Worm (Caenorhabditis elegans) whole organism, mixed stage, embryonic: ENCODE results near the gene ech-6.

Source experiments
- M03D4.4 ChIP-seq: sonication (generic microtip); optimal IDR thresholded peaks from 2 replicates; lab custom pipeline; 2017; ENCODE audit warnings: mild to moderate bottlenecking, missing genetic modification characterization, missing compliant biosample characterization
- bed-3 ChIP-seq: fragments of 200-800 bp; sonication (Bioruptor generic); optimal IDR thresholded peaks from 3 replicates; lab custom pipeline; 2018; ENCODE audit warnings: mild to moderate bottlenecking, missing genetic modification characterization, moderate library complexity, missing compliant biosample characterization
- blmp-1 ChIP-seq: fragments of 150-350 bp; optimal IDR thresholded peaks from 2 replicates; lab custom pipeline; 2014; ENCODE audit warnings: missing biosample characterization, missing genetic modification characterization
- ceh-39 ChIP-seq: fragments of 150-350 bp; optimal IDR thresholded peaks from 2 replicates; lab custom pipeline; 2014; ENCODE audit warnings: missing biosample characterization, missing genetic modification characterization
- ceh-43 ChIP-seq: fragments of 200-800 bp; sonication (Bioruptor generic); optimal IDR thresholded peaks from 2 replicates; lab custom pipeline; 2018; ENCODE audit warnings: mild to moderate bottlenecking, missing genetic modification characterization, moderate library complexity, missing compliant biosample characterization
- ceh-83 ChIP-seq: fragments of 200-800 bp; sonication (Bioruptor generic); optimal IDR thresholded peaks from 2 replicates; lab custom pipeline; 2018; ENCODE audit warnings: mild to moderate bottlenecking, missing genetic modification characterization, missing compliant biosample characterization
- ces-1 ChIP-seq: fragments of 150-350 bp; optimal IDR thresholded peaks from 2 replicates; lab custom pipeline; 2014; ENCODE audit warnings: missing biosample characterization, missing genetic modification reagents, missing genetic modification characterization
- cnd-1 ChIP-seq: fragments of 200-800 bp; sonication (Bioruptor generic); optimal IDR thresholded peaks from 2 replicates; lab custom pipeline; 2018; ENCODE audit warnings: mild to moderate bottlenecking, missing genetic modification characterization, missing compliant biosample characterization
- drap-1 ChIP-seq: fragments of 200-800 bp; sonication (Bioruptor generic); optimal IDR thresholded peaks from 3 replicates; lab custom pipeline; 2018; ENCODE audit warnings: mild to moderate bottlenecking, missing genetic modification characterization, missing compliant biosample characterization
- elt-1 ChIP-seq: sonication (generic microtip); optimal IDR thresholded peaks from 2 replicates; lab custom pipeline; 2017; ENCODE audit warnings: missing genetic modification characterization, mild to moderate bottlenecking, missing compliant biosample characterization, antibody characterized with exemption, moderate library complexity, borderline replicate concordance; ENCODE audit not compliant: insufficient read depth
- elt-3 ChIP-seq: fragments of 150-350 bp; optimal IDR thresholded peaks from 2 replicates; lab custom pipeline; 2014; ENCODE audit warnings: missing biosample characterization, missing genetic modification characterization
- flh-1 ChIP-seq: fragments of 200-800 bp; sonication (Bioruptor generic); optimal IDR thresholded peaks from 2 replicates; lab custom pipeline; 2018; ENCODE audit warnings: mild to moderate bottlenecking, missing genetic modification characterization, moderate library complexity, missing compliant biosample characterization
- ham-2 ChIP-seq: fragments of 200-800 bp; sonication (Bioruptor generic); optimal IDR thresholded peaks from 2 replicates; lab custom pipeline; 2018; ENCODE audit warnings: mild to moderate bottlenecking, missing genetic modification characterization, missing compliant biosample characterization
- hlh-1 ChIP-seq: fragments of 150-350 bp; optimal IDR thresholded peaks from 2 replicates; lab custom pipeline; 2014; ENCODE audit warnings: missing biosample characterization, missing genetic modification reagents, missing genetic modification characterization
- lin-13 ChIP-seq: fragments of 150-350 bp; optimal IDR thresholded peaks from 2 replicates; lab custom pipeline; 2014; ENCODE audit warnings: missing biosample characterization, missing genetic modification characterization
- lin-32 ChIP-seq: fragments of 200-800 bp; sonication (Bioruptor generic); optimal IDR thresholded peaks from 2 replicates; lab custom pipeline; 2018; ENCODE audit warnings: mild to moderate bottlenecking, missing genetic modification characterization, missing compliant biosample characterization
- lsy-2 ChIP-seq: fragments of 150-350 bp; optimal IDR thresholded peaks from 2 replicates; lab custom pipeline; 2014; ENCODE audit warnings: missing biosample characterization, missing genetic modification characterization
- mab-5 ChIP-seq: fragments of 150-350 bp; optimal IDR thresholded peaks from 2 replicates; lab custom pipeline; 2014; ENCODE audit warnings: missing biosample characterization, missing genetic modification characterization
- mep-1 ChIP-seq: fragments of 150-350 bp; optimal IDR thresholded peaks from 2 replicates; lab custom pipeline; 2017; ENCODE audit warnings: missing biosample characterization, missing genetic modification reagents, missing genetic modification characterization, inconsistent platforms
- mls-2 ChIP-seq: sonication (generic microtip); optimal IDR thresholded peaks from 2 replicates; lab custom pipeline; 2016; ENCODE audit warnings: mild to moderate bottlenecking, missing genetic modification characterization, moderate library complexity, missing compliant biosample characterization
- nhr-12 ChIP-seq: fragments of 150-350 bp; optimal IDR thresholded peaks from 2 replicates; lab custom pipeline; 2014; ENCODE audit warnings: missing biosample characterization, missing genetic modification characterization
- nhr-2 ChIP-seq: fragments of 150-350 bp; optimal IDR thresholded peaks from 2 replicates; lab custom pipeline; 2014; ENCODE audit warnings: missing biosample characterization, missing genetic modification characterization
- nhr-237 ChIP-seq: fragments of 150-350 bp; optimal IDR thresholded peaks from 2 replicates; lab custom pipeline; 2014; ENCODE audit warnings: missing biosample characterization, missing genetic modification characterization
- nhr-28 ChIP-seq: fragments of 150-350 bp; optimal IDR thresholded peaks from 2 replicates; lab custom pipeline; 2014; ENCODE audit warnings: missing biosample characterization, missing genetic modification characterization
- nhr-76 ChIP-seq: sonication (generic microtip); optimal IDR thresholded peaks from 2 replicates; lab custom pipeline; 2017; ENCODE audit warnings: missing biosample characterization, missing genetic modification characterization
- pha-4 ChIP-seq: fragments of 150-350 bp; optimal IDR thresholded peaks from 2 replicates; lab custom pipeline; 2018; ENCODE audit warnings: missing biosample characterization, missing genetic modification reagents, missing genetic modification characterization
- sem-2 ChIP-seq: fragments of 200-800 bp; sonication (Bioruptor generic); optimal IDR thresholded peaks from 2 replicates; lab custom pipeline; 2018; ENCODE audit warnings: mild to moderate bottlenecking, missing genetic modification characterization, missing compliant biosample characterization
- snpc-4 ChIP-seq: fragments of 150-350 bp; optimal IDR thresholded peaks from 2 replicates; lab custom pipeline; 2014; ENCODE audit warnings: missing biosample characterization, missing genetic modification characterization
- sptf-1 ChIP-seq: sonication (generic microtip); optimal IDR thresholded peaks from 2 replicates; lab custom pipeline; 2017; ENCODE audit warnings: mild to moderate bottlenecking, missing genetic modification characterization, moderate library complexity, missing compliant biosample characterization
- tbx-8 ChIP-seq: fragments of 200-800 bp; sonication (Bioruptor generic); optimal IDR thresholded peaks from 2 replicates; lab custom pipeline; 2018; ENCODE audit warnings: mild to moderate bottlenecking, missing genetic modification characterization, moderate library complexity, missing compliant biosample characterization
- unc-120 ChIP-seq: sonication (generic microtip); optimal IDR thresholded peaks from 2 replicates; lab custom pipeline; 2017; ENCODE audit warnings: missing genetic modification characterization, missing compliant biosample characterization; ENCODE audit not compliant: poor library complexity, severe bottlenecking
- unc-39 ChIP-seq: fragments of 150-350 bp; optimal IDR thresholded peaks from 2 replicates; lab custom pipeline; 2014; ENCODE audit warnings: missing biosample characterization, missing genetic modification characterization
- unc-62 ChIP-seq: fragments of 150-350 bp; optimal IDR thresholded peaks from 2 replicates; lab custom pipeline; 2014; ENCODE audit warnings: missing biosample characterization, missing genetic modification reagents, missing genetic modification characterization
- zip-8 ChIP-seq: fragments of 150-350 bp; optimal IDR thresholded peaks from 2 replicates; lab custom pipeline; 2014; ENCODE audit warnings: missing biosample characterization, missing genetic modification characterization
- ztf-11 ChIP-seq: fragments of 150-350 bp; optimal IDR thresholded peaks from 2 replicates; lab custom pipeline; 2014; ENCODE audit warnings: missing biosample characterization, missing genetic modification characterization

The ech-6 gene

DNA sequence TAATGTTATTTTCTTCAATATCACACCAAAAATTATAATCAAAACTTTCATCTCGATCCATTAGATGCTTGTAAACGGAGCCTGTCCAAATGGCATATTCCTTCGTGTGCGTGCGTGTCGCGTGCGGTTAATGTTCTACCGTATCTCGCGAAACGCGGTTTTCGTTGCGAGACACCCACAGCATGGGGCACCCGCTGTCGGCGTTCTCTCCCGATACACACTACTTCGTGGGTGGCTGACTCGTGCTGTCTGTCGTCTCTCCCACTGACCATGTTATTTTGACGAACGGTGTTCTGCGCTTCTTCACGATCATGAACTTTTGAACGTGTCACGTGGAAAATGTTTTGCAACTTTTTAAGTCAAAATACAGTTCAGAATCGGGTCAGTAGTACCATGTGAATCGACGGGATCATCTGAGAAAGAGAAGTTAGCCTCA, 12.8 kb upstream of the ech-6 start:
- TF ChIP-seq lin-32 (GFP tag; lab: Kevin White, UChicago) (peak; percentile 83), blmp-1 (tag; lab: Kevin White, UChicago) (peak; percentile 48), lin-13 (tag; lab: Kevin White, UChicago) (peak; percentile 97), sem-2 (GFP tag; lab: Kevin White, UChicago) (peak; percentile 82), ceh-43 (GFP tag; lab: Kevin White, UChicago) (peak; percentile 80), ces-1 (GFP tag; lab: Kevin White, UChicago) (peak; percentile 71), elt-1 (tag; lab: Kevin White, UChicago) (no peak), ztf-11 (tag; lab: Kevin White, UChicago) (peak; percentile 92), ceh-83 (GFP tag; lab: Kevin White, UChicago) (peak; percentile 94), ham-2 (peak; percentile 82), ceh-39 (tag; lab: Kevin White, UChicago) (peak; percentile 97), mep-1 (peak; percentile 95), nhr-12 (tag; lab: Kevin White, UChicago) (peak; percentile 75), nhr-237 (tag; lab: Kevin White, UChicago) (peak; percentile 86), M03D4.4 (tag; lab: Kevin White, UChicago) (peak; percentile 93), nhr-2 (peak; percentile 25), cnd-1 (tag; lab: Kevin White, UChicago) (peak; percentile 94), unc-62 (GFP tag; lab: Kevin White, UChicago) (peak; percentile 81), unc-120 (tag; lab: Kevin White, UChicago) (peak; percentile 91), tbx-8 (GFP tag; lab: Kevin White, UChicago) (peak; percentile 86), hlh-1 (peak; percentile 70), nhr-28 (no peak), mls-2 (tag; lab: Kevin White, UChicago) (peak; percentile 92), mab-5 (tag; lab: Kevin White, UChicago) (peak; percentile 6), flh-1 (no peak), unc-39 (peak; percentile 39), lsy-2 (tag; lab: Kevin White, UChicago) (peak; percentile 99), sptf-1 (tag; lab: Kevin White, UChicago) (peak; percentile 95), nhr-76 (tag; lab: Kevin White, UChicago) (no peak), elt-3 (tag; lab: Kevin White, UChicago) (peak; percentile 45), pha-4 (tag; lab: Kevin White, UChicago) (peak; percentile 98), zip-8 (tag; lab: Kevin White, UChicago) (no peak), bed-3 (GFP tag; lab: Kevin White, UChicago) (peak; percentile 57), snpc-4 (tag; lab: Kevin White, UChicago) (no peak), drap-1 (GFP tag; lab: Kevin White, UChicago) (peak; percentile 95)
- TF ChIP-seq, all 35 proteins: peak for 29

- no peak for TF ChIP-seq ham-2
- TF ChIP-seq ces-1 (GFP tag; lab: Kevin White, UChicago) = no peak
- no peak for TF ChIP-seq unc-120 (tag; lab: Kevin White, UChicago)
- TF ChIP-seq M03D4.4 (tag; lab: Kevin White, UChicago) = peak; percentile 19
- TF ChIP-seq ztf-11 (tag; lab: Kevin White, UChicago) = no peak
- no peak for TF ChIP-seq sptf-1 (tag; lab: Kevin White, UChicago)
- no peak for TF ChIP-seq drap-1 (GFP tag; lab: Kevin White, UChicago)
These were observed 12.0 kb upstream of the ech-6 start for ce11 chrIII:9764718-9765117.

ce11 chrIII:9762093-9762748, 9.5 kb upstream of the ech-6 start, which contains the start of gene gcc-2:
Gene gcc-2, minus strand, starts transcription at chrIII:9762143.
- TF ChIP-seq lsy-2 (tag; lab: Kevin White, UChicago) (no peak), nhr-12 (tag; lab: Kevin White, UChicago) (no peak), unc-62 (GFP tag; lab: Kevin White, UChicago) (no peak), zip-8 (tag; lab: Kevin White, UChicago) (no peak), ces-1 (GFP tag; lab: Kevin White, UChicago) (no peak), ceh-83 (GFP tag; lab: Kevin White, UChicago) (no peak)
